Worm (Caenorhabditis elegans): ENCODE measurements around the gene moc-6.
A peak's percentile ranks its signal among the peaks of the same experiment; 100 is the strongest.

Gene moc-6

ce11 chrIII:5227831-5228467, 32.2 kb downstream of the moc-6 start, which contains the start of the genes C34E10.12, C34E10.10 and atp-2 (continued):
- TF ChIP-seq snpc-1.1 (tag; optimal IDR thresholded peaks at IDR 0.05; ENCODE audit: insufficient read depth) (peak; percentile 48), madf-6 (GFP tag; IDR thresholded peaks at IDR 0.05) (peak; percentile 72), F57A8.1 (GFP tag; optimal IDR thresholded peaks at IDR 0.05) (no peak), atf-7 (tag; optimal IDR thresholded peaks at IDR 0.05) (no peak), madf-3 (GFP tag; IDR thresholded peaks at IDR 0.05) (no peak), bed-1 (GFP tag; IDR thresholded peaks at IDR 0.05) (no peak), ceh-27 (GFP tag; optimal IDR thresholded peaks at IDR 0.05) (peak; percentile 58), zfh-2 (GFP tag; conservative IDR thresholded peaks at IDR 0.05) (no peak), F10E7.11 (tag; optimal IDR thresholded peaks at IDR 0.05) (no peak), F52B5.7 (tag; optimal IDR thresholded peaks at IDR 0.05) (no peak), akir-1 (GFP tag; optimal IDR thresholded peaks at IDR 0.05) (no peak), let-607 (tag; optimal IDR thresholded peaks at IDR 0.05) (no peak), dpff-1 (tag; optimal IDR thresholded peaks at IDR 0.05) (no peak), nhr-80 (tag; optimal IDR thresholded peaks at IDR 0.05) (peak; percentile 38), ztf-28 (GFP tag; IDR thresholded peaks at IDR 0.05) (no peak), attf-5 (GFP tag; optimal IDR thresholded peaks at IDR 0.05) (peak; percentile 82), unc-130 (GFP tag; optimal IDR thresholded peaks at IDR 0.05) (peak; percentile 23), cebp-2 (GFP tag; IDR thresholded peaks at IDR 0.05) (no peak), Y53F4B.3 (GFP tag; IDR thresholded peaks at IDR 0.05) (no peak), F55B11.4 (tag; optimal IDR thresholded peaks at IDR 0.05; ENCODE audit: borderline replicate concordance, insufficient read depth) (no peak), ZK185.1 (tag; optimal IDR thresholded peaks at IDR 0.05; ENCODE audit: poor library complexity, severe bottlenecking) (peak; percentile 68), lin-26 (GFP tag; IDR thresholded peaks at IDR 0.05) (no peak), snpc-4 (GFP tag; optimal IDR thresholded peaks at IDR 0.05) (no peak), snpc-4 (tag; optimal IDR thresholded peaks at IDR 0.05) (peak; percentile 24 to 75 (median 40)), Y67H2A.10 (GFP tag; conservative IDR thresholded peaks at IDR 0.05) (0 out of 2 replicates have a peak, but pooled peaks have one; percentile 39), F23B12.7 (tag; optimal IDR thresholded peaks at IDR 0.05; ENCODE audit: insufficient read depth) (peak; percentile 87), lir-1 (GFP tag; conservative IDR thresholded peaks at IDR 0.05) (no peak), hlh-12 (tag; optimal IDR thresholded peaks at IDR 0.05) (no peak), K11D2.4 (GFP tag; IDR thresholded peaks at IDR 0.05) (peak; percentile 20; the same call in 1 of the 2 replicates), aptf-2 (GFP tag; conservative IDR thresholded peaks at IDR 0.05) (no peak), lin-54 (GFP tag; optimal IDR thresholded peaks at IDR 0.05) (peak; percentile 71), snpc-3.4 (tag; optimal IDR thresholded peaks at IDR 0.05) (peak; percentile 62), Y79H2A.3 (GFP tag; conservative IDR thresholded peaks at IDR 0.05) (no peak), attf-3 (GFP tag; conservative IDR thresholded peaks at IDR 0.05) (peak; percentile 57; the same call in 1 of the 2 replicates), dpl-1 (GFP tag; optimal IDR thresholded peaks at IDR 0.05) (peak; percentile 58), T26A5.8 (tag; optimal IDR thresholded peaks at IDR 0.05) (no peak), sdz-38 (tag; optimal IDR thresholded peaks at IDR 0.05) (no peak), B0261.1 (tag; optimal IDR thresholded peaks at IDR 0.05) (no peak), gei-17 (GFP tag; optimal IDR thresholded peaks at IDR 0.05) (no peak), tbx-9 (tag; optimal IDR thresholded peaks at IDR 0.05; ENCODE audit: borderline replicate concordance) (no peak), ets-4 (GFP tag; optimal IDR thresholded peaks at IDR 0.05) (no peak), ztf-18 (tag; optimal IDR thresholded peaks at IDR 0.05) (peak; percentile 12), nfya-1 (tag; optimal IDR thresholded peaks at IDR 0.05; ENCODE audit: borderline replicate concordance, insufficient read depth) (no peak), nhr-27 (tag; optimal IDR thresholded peaks at IDR 0.05) (no peak), dox-1 (GFP tag; IDR thresholded peaks at IDR 0.05) (peak; percentile 56), ceh-58 (GFP tag; IDR thresholded peaks at IDR 0.05) (no peak), ceh-91 (GFP tag; IDR thresholded peaks at IDR 0.05) (no peak)
